Worm (Caenorhabditis elegans) whole organism, midembryonic: Measurements from ENCODE around the gene srx-14.

ENCODE experiments used
- T22C8.4 ChIP-seq: fragments of 200-800 bp; sonication (Bioruptor generic); IDR thresholded peaks from 2 replicates; pipeline ENCODE4 v1.3.6; 2022; ENCODE audit warnings: missing genetic modification characterization, missing compliant biosample characterization
- cog-1 ChIP-seq: sonication (generic microtip); optimal IDR thresholded peaks from 2 replicates; lab custom pipeline; 2016; ENCODE audit warnings: missing genetic modification characterization, missing compliant biosample characterization
- flt-1 ChIP-seq: fragments of 200-800 bp; sonication (Bioruptor generic); IDR thresholded peaks from 2 replicates; pipeline ENCODE4 v1.3.6; 2022; ENCODE audit warnings: missing genetic modification characterization, missing compliant biosample characterization
- klf-2 ChIP-seq: fragments of 200-800 bp; sonication (Bioruptor generic); conservative IDR thresholded peaks from 2 replicates; pipeline ENCODE4 v1.3.6; 2022; ENCODE audit warnings: missing genetic modification reagents, missing genetic modification characterization, missing compliant biosample characterization
- med-1 ChIP-seq: sonication (generic microtip); optimal IDR thresholded peaks from 2 replicates; lab custom pipeline; 2017; ENCODE audit warnings: missing genetic modification characterization, mild to moderate bottlenecking, missing compliant biosample characterization, antibody characterized with exemption, missing genetic modification reagents; ENCODE audit not compliant: insufficient read depth
- ref-1 ChIP-seq: fragments of 200-800 bp; sonication (Bioruptor generic); conservative IDR thresholded peaks from 2 replicates; pipeline ENCODE4 v1.3.6; 2022; ENCODE audit warnings: missing genetic modification reagents, missing genetic modification characterization, missing compliant biosample characterization
- tab-1 ChIP-seq: fragments of 200-800 bp; sonication (Bioruptor generic); IDR thresholded peaks from 2 replicates; pipeline ENCODE4 v1.3.6; 2022; ENCODE audit warnings: missing genetic modification characterization, missing compliant biosample characterization
- ztf-23 ChIP-seq: fragments of 200-800 bp; sonication (Bioruptor generic); IDR thresholded peaks from 2 replicates; pipeline ENCODE4 v1.3.6; 2022; ENCODE audit warnings: missing genetic modification reagents, missing genetic modification characterization, missing compliant biosample characterization
- ztf-29 ChIP-seq: fragments of 200-800 bp; sonication (Bioruptor generic); IDR thresholded peaks from 2 replicates; pipeline ENCODE4 v1.3.6; 2022; ENCODE audit warnings: missing genetic modification reagents, missing genetic modification characterization, missing compliant biosample characterization

ce11 chrIV:1105104-1105503 is 8.4 kb downstream of the srx-14 start:
- TF ChIP-seq T22C8.4 (GFP tag; lab: Robert Waterston, UW) = no peak
- TF ChIP-seq flt-1 (GFP tag; lab: Robert Waterston, UW) = no peak
- TF ChIP-seq klf-2 = no peak
- no peak for TF ChIP-seq med-1 (GFP tag; lab: Kevin White, UChicago)
- TF ChIP-seq cog-1 (tag; lab: Kevin White, UChicago) = no peak
- no peak for TF ChIP-seq ztf-29
- no peak for TF ChIP-seq tab-1 (GFP tag; lab: Robert Waterston, UW)
- TF ChIP-seq ref-1 (GFP tag; lab: Robert Waterston, UW) = no peak
- no peak for TF ChIP-seq ztf-23 (GFP tag; lab: Robert Waterston, UW)
